Fruit fly (Drosophila melanogaster): ENCODE measurements around the gene CG12099.
A peak's percentile ranks its signal among the peaks of the same experiment; 100 is the strongest.

CG12099 gene

dm6 chr3L:1568225-1569161, 10.2 kb upstream of the CG12099 start, which contains the start of gene CG7879:
CG7879 (minus strand) TSS chr3L:1568608.
- TF ChIP-seq pan (optimal IDR thresholded peaks at IDR 0.05) = no peak

- TF ChIP-seq Dll (optimal IDR thresholded peaks at IDR 0.05) = no peak
- no peak for TF ChIP-seq pan (optimal IDR thresholded peaks at IDR 0.05)
These were observed 6.8 kb upstream of the CG12099 start, which contains the start of gene CG12003 for dm6 chr3L:1565092-1565491. CG12003 (plus strand) TSS chr3L:1565392.

- TF ChIP-seq psq (optimal IDR thresholded peaks at IDR 0.05) (no peak), pan (optimal IDR thresholded peaks at IDR 0.05) (no peak), usp (GFP tag; optimal IDR thresholded peaks at IDR 0.05) (no peak), CG8478 (optimal IDR thresholded peaks at IDR 0.05) (no peak), Dll (optimal IDR thresholded peaks at IDR 0.05) (no peak), EcR (GFP tag; optimal IDR thresholded peaks at IDR 0.05) (no peak)
These were observed 5.1 kb downstream of the CG12099 start, which contains the start of gene Pcyt2 for dm6 chr3L:1553193-1553592. Pcyt2 (plus strand) TSS chr3L:1553493.

dm6 chr3L:1550914-1551313, 7.4 kb downstream of the CG12099 start:
- no peak for TF ChIP-seq pan (optimal IDR thresholded peaks at IDR 0.05)
- TF ChIP-seq Dll (optimal IDR thresholded peaks at IDR 0.05) = no peak
- TF ChIP-seq EcR (GFP tag; optimal IDR thresholded peaks at IDR 0.05) = no peak
- no peak for TF ChIP-seq CG8478 (optimal IDR thresholded peaks at IDR 0.05)
- TF ChIP-seq usp (GFP tag; optimal IDR thresholded peaks at IDR 0.05) = no peak
- TF ChIP-seq psq (optimal IDR thresholded peaks at IDR 0.05) = no peak

dm6 chr3L:1549634-1550071, 8.6 kb downstream of the CG12099 start:
- TF ChIP-seq Dll (optimal IDR thresholded peaks at IDR 0.05) (no peak), EcR (GFP tag; optimal IDR thresholded peaks at IDR 0.05) (no peak), pan (optimal IDR thresholded peaks at IDR 0.05) (no peak), psq (optimal IDR thresholded peaks at IDR 0.05) (no peak), usp (GFP tag; optimal IDR thresholded peaks at IDR 0.05) (no peak), CG8478 (optimal IDR thresholded peaks at IDR 0.05) (no peak)

dm6 chr3L:1549148-1549547, 9.1 kb downstream of the CG12099 start:
- TF ChIP-seq psq (optimal IDR thresholded peaks at IDR 0.05) = no peak
- no peak for TF ChIP-seq CG8478 (optimal IDR thresholded peaks at IDR 0.05)
- TF ChIP-seq Dll (optimal IDR thresholded peaks at IDR 0.05) = no peak
- TF ChIP-seq EcR (GFP tag; optimal IDR thresholded peaks at IDR 0.05) = no peak
- TF ChIP-seq pan (optimal IDR thresholded peaks at IDR 0.05) = no peak
- TF ChIP-seq usp (GFP tag; optimal IDR thresholded peaks at IDR 0.05) = no peak

dm6 chr3L:1548345-1548970, 9.8 kb downstream of the CG12099 start:
- TF ChIP-seq EcR (GFP tag; optimal IDR thresholded peaks at IDR 0.05) (no peak), psq (optimal IDR thresholded peaks at IDR 0.05) (no peak), usp (GFP tag; optimal IDR thresholded peaks at IDR 0.05) (no peak), CG8478 (optimal IDR thresholded peaks at IDR 0.05) (no peak), Dll (optimal IDR thresholded peaks at IDR 0.05) (no peak), pan (optimal IDR thresholded peaks at IDR 0.05) (no peak)

dm6 chr3L:1547117-1547507, 11.2 kb downstream of the CG12099 start:
- TF ChIP-seq CG8478 (optimal IDR thresholded peaks at IDR 0.05) (no peak), EcR (GFP tag; optimal IDR thresholded peaks at IDR 0.05) (no peak), pan (optimal IDR thresholded peaks at IDR 0.05) (no peak), Dll (optimal IDR thresholded peaks at IDR 0.05) (no peak), usp (GFP tag; optimal IDR thresholded peaks at IDR 0.05) (no peak), psq (optimal IDR thresholded peaks at IDR 0.05) (no peak)

- no peak for TF ChIP-seq pan (optimal IDR thresholded peaks at IDR 0.05)
- TF ChIP-seq EcR (GFP tag; optimal IDR thresholded peaks at IDR 0.05) = no peak
- TF ChIP-seq usp (GFP tag; optimal IDR thresholded peaks at IDR 0.05) = no peak
- peak; percentile 77 for TF ChIP-seq Dll (optimal IDR thresholded peaks at IDR 0.05)
These were observed 11.8 kb downstream of the CG12099 start for dm6 chr3L:1546349-1547116.

dm6 chr3L:1545693-1546329, 12.5 kb downstream of the CG12099 start, which contains the start of the genes CG32313 and Pcyt1:
CG32313 (minus strand) TSS chr3L:1545743.
Pcyt1 (plus strand) TSS chr3L:1546092.
- TF ChIP-seq Dll (optimal IDR thresholded peaks at IDR 0.05) = no peak

- TF ChIP-seq EcR (GFP tag; optimal IDR thresholded peaks at IDR 0.05) = no peak
- no peak for TF ChIP-seq Dll (optimal IDR thresholded peaks at IDR 0.05)
- no peak for TF ChIP-seq CG8478 (optimal IDR thresholded peaks at IDR 0.05)
- no peak for TF ChIP-seq usp (GFP tag; optimal IDR thresholded peaks at IDR 0.05)
- TF ChIP-seq psq (optimal IDR thresholded peaks at IDR 0.05) = no peak
- TF ChIP-seq pan (optimal IDR thresholded peaks at IDR 0.05) = no peak
These were observed 19.9 kb downstream of the CG12099 start for dm6 chr3L:1538314-1538854.

Measured in whole organism.